Fruit fly (Drosophila melanogaster) whole organism, adult: Measurements from ENCODE around the gene CG34310.

Experiments
- CG11617 ChIP-seq: fragments of 200-800 bp; sonication (Bioruptor generic); optimal IDR thresholded peaks from 2 replicates; lab custom pipeline; 2017; ENCODE audit warnings: mild to moderate bottlenecking, missing biosample characterization, missing genetic modification reagents, missing genetic modification characterization
- CG12768 ChIP-seq: fragments of 200-800 bp; sonication (Bioruptor generic); optimal IDR thresholded peaks from 2 replicates; lab custom pipeline; 2017; ENCODE audit warnings: missing biosample characterization, missing genetic modification characterization, mild to moderate bottlenecking, moderate library complexity, missing genetic modification reagents
- CG14711 ChIP-seq: fragments of 200-800 bp; sonication (Bioruptor generic); optimal IDR thresholded peaks from 2 replicates; lab custom pipeline; 2018; ENCODE audit warnings: missing biosample characterization, mild to moderate bottlenecking, missing genetic modification characterization, moderate library complexity
- CG1620 ChIP-seq: fragments of 200-800 bp; sonication (Bioruptor generic); optimal IDR thresholded peaks from 2 replicates; lab custom pipeline; 2016; ENCODE audit warnings: missing biosample characterization, missing genetic modification characterization
- CG5204 ChIP-seq: fragments of 200-800 bp; sonication (Bioruptor generic); optimal IDR thresholded peaks from 2 replicates; lab custom pipeline; 2016; ENCODE audit warnings: missing biosample characterization, missing genetic modification characterization
- CG7045 ChIP-seq: fragments of 200-800 bp; sonication (Bioruptor generic); optimal IDR thresholded peaks from 2 replicates; lab custom pipeline; 2017; ENCODE audit warnings: missing biosample characterization, mild to moderate bottlenecking, missing genetic modification characterization
- CG7101 ChIP-seq: fragments of 200-800 bp; sonication (Bioruptor generic); optimal IDR thresholded peaks from 2 replicates; lab custom pipeline; 2018; ENCODE audit warnings: missing biosample characterization, mild to moderate bottlenecking, missing genetic modification characterization, moderate library complexity
- Clk ChIP-seq: fragments of 200-800 bp; sonication (Bioruptor generic); optimal IDR thresholded peaks from 2 replicates; lab custom pipeline; 2017; ENCODE audit warnings: missing biosample characterization, missing genetic modification characterization
- Crg-1 ChIP-seq: fragments of 200-800 bp; sonication (Bioruptor generic); optimal IDR thresholded peaks from 2 replicates; lab custom pipeline; 2016; ENCODE audit warnings: missing biosample characterization, missing genetic modification characterization
- Hr96 ChIP-seq: fragments of 200-800 bp; sonication (Bioruptor generic); optimal IDR thresholded peaks from 2 replicates; lab custom pipeline; 2016; ENCODE audit warnings: missing biosample characterization, missing genetic modification characterization
- Mnt ChIP-seq: fragments of 200-800 bp; sonication (Bioruptor generic); optimal IDR thresholded peaks from 2 replicates; lab custom pipeline; 2016; ENCODE audit warnings: missing biosample characterization, mild to moderate bottlenecking, missing genetic modification characterization
- bab1 ChIP-seq: fragments of 200-800 bp; sonication (Bioruptor generic); optimal IDR thresholded peaks from 3 replicates; lab custom pipeline; 2019; ENCODE audit warnings: missing biosample characterization, mild to moderate bottlenecking, missing genetic modification characterization, moderate library complexity
- cic ChIP-seq: fragments of 200-800 bp; sonication (Bioruptor generic); optimal IDR thresholded peaks from 2 replicates; lab custom pipeline; 2017; ENCODE audit warnings: missing biosample characterization, mild to moderate bottlenecking, missing genetic modification characterization, moderate library complexity
- cnc ChIP-seq, 2 experiments: fragments of >200 bp; optimal IDR thresholded peaks; 2 replicates each; lab custom pipeline; 2017
- kay ChIP-seq: fragments of 200-800 bp; sonication (Bioruptor generic); peaks from one replicate; lab custom pipeline; 2016; ENCODE audit warnings: missing biosample characterization, missing genetic modification characterization, borderline replicate concordance
- ovo ChIP-seq: fragments of 200-800 bp; sonication (Bioruptor generic); optimal IDR thresholded peaks from 2 replicates; lab custom pipeline; 2016; ENCODE audit warnings: missing biosample characterization, missing genetic modification characterization
- pad ChIP-seq: fragments of 200-800 bp; sonication (Bioruptor generic); optimal IDR thresholded peaks from 3 replicates; lab custom pipeline; 2017; ENCODE audit warnings: missing biosample characterization, missing genetic modification characterization, mild to moderate bottlenecking, moderate library complexity, missing genetic modification reagents
- tj ChIP-seq: fragments of 200-800 bp; sonication (Bioruptor generic); optimal IDR thresholded peaks from 3 replicates; lab custom pipeline; 2017; ENCODE audit warnings: missing biosample characterization, mild to moderate bottlenecking, missing genetic modification characterization, moderate library complexity
- toe ChIP-seq: fragments of 200-800 bp; sonication (Bioruptor generic); optimal IDR thresholded peaks from 2 replicates; lab custom pipeline; 2016; ENCODE audit warnings: missing biosample characterization, missing genetic modification characterization

CG34310 gene

dm6 chr2L:6693794-6694254, 30.4 kb downstream of the CG34310 start:
- TF ChIP-seq CG1620 (GFP tag; lab: Kevin White, UChicago) (no peak), CG11617 (GFP tag; lab: Kevin White, UChicago) (no peak), bab1 (GFP tag; lab: Kevin White, UChicago) (no peak), CG12768 (GFP tag; lab: Kevin White, UChicago) (no peak), ovo (GFP tag; lab: Kevin White, UChicago) (no peak), tj (GFP tag; lab: Kevin White, UChicago) (no peak), CG5204 (GFP tag; lab: Kevin White, UChicago) (no peak), CG7101 (tag; lab: Kevin White, UChicago) (no peak), CG7045 (GFP tag; lab: Kevin White, UChicago) (no peak)

dm6 chr2L:6696229-6696628, 32.8 kb downstream of the CG34310 start:
- TF ChIP-seq CG1620 (GFP tag; lab: Kevin White, UChicago) (no peak), tj (GFP tag; lab: Kevin White, UChicago) (no peak), cic (GFP tag; lab: Kevin White, UChicago) (no peak), Hr96 (GFP tag; lab: Kevin White, UChicago) (no peak), CG7045 (GFP tag; lab: Kevin White, UChicago) (no peak), Mnt (GFP tag; lab: Kevin White, UChicago) (no peak), CG12768 (GFP tag; lab: Kevin White, UChicago) (no peak), CG7101 (tag; lab: Kevin White, UChicago) (no peak), CG5204 (GFP tag; lab: Kevin White, UChicago) (no peak), ovo (GFP tag; lab: Kevin White, UChicago) (no peak), Crg-1 (GFP tag; lab: Kevin White, UChicago) (no peak), CG11617 (GFP tag; lab: Kevin White, UChicago) (no peak), bab1 (GFP tag; lab: Kevin White, UChicago) (no peak)

- no peak for TF ChIP-seq Hr96 (GFP tag; lab: Kevin White, UChicago)
- no peak for TF ChIP-seq CG5204 (GFP tag; lab: Kevin White, UChicago)
- TF ChIP-seq pad = no peak
- no peak for TF ChIP-seq Clk
- TF ChIP-seq CG1620 (GFP tag; lab: Kevin White, UChicago) = no peak
- no peak for TF ChIP-seq tj (GFP tag; lab: Kevin White, UChicago)
- no peak for TF ChIP-seq bab1 (GFP tag; lab: Kevin White, UChicago)
- TF ChIP-seq ovo (GFP tag; lab: Kevin White, UChicago) = no peak
- no peak for TF ChIP-seq CG12768 (GFP tag; lab: Kevin White, UChicago)
- TF ChIP-seq cnc (optimal IDR thresholded peaks at IDR 0.05; lab: Kevin White, UChicago) = no peak
- no peak for TF ChIP-seq CG7101 (tag; lab: Kevin White, UChicago)
Measured at dm6 chr2L:6698387-6698786, 34.9 kb downstream of the CG34310 start.

- TF ChIP-seq Crg-1 (GFP tag; lab: Kevin White, UChicago) = no peak
- no peak for TF ChIP-seq CG12768 (GFP tag; lab: Kevin White, UChicago)
- TF ChIP-seq Mnt (GFP tag; lab: Kevin White, UChicago) = no peak
- no peak for TF ChIP-seq toe
- no peak for TF ChIP-seq CG7101 (tag; lab: Kevin White, UChicago)
- no peak for TF ChIP-seq kay (GFP tag; lab: Kevin White, UChicago)
- no peak for TF ChIP-seq CG7045 (GFP tag; lab: Kevin White, UChicago)
- no peak for TF ChIP-seq bab1 (GFP tag; lab: Kevin White, UChicago)
- TF ChIP-seq Hr96 (GFP tag; lab: Kevin White, UChicago) = no peak
- TF ChIP-seq CG14711 = no peak
Measured at dm6 chr2L:6700742-6701141, 37.3 kb downstream of the CG34310 start.

dm6 chr2L:6701409-6702199, 38.1 kb downstream of the CG34310 start:
- TF ChIP-seq bab1 (GFP tag; lab: Kevin White, UChicago) (no peak), CG7101 (tag; lab: Kevin White, UChicago) (no peak), cic (GFP tag; lab: Kevin White, UChicago) (no peak), Hr96 (GFP tag; lab: Kevin White, UChicago) (no peak), cnc (optimal IDR thresholded peaks at IDR 0.05; lab: Kevin White, UChicago) (no peak), toe (no peak), CG14711 (no peak), ovo (GFP tag; lab: Kevin White, UChicago) (no peak), kay (GFP tag; lab: Kevin White, UChicago) (no peak), tj (GFP tag; lab: Kevin White, UChicago) (no peak), CG12768 (GFP tag; lab: Kevin White, UChicago) (no peak)

dm6 chr2L:6705081-6705480, 41.6 kb downstream of the CG34310 start:
- no peak for TF ChIP-seq tj (GFP tag; lab: Kevin White, UChicago)
- TF ChIP-seq ovo (GFP tag; lab: Kevin White, UChicago) = no peak
- TF ChIP-seq cic (GFP tag; lab: Kevin White, UChicago) = no peak
- TF ChIP-seq kay (GFP tag; lab: Kevin White, UChicago) = no peak
- TF ChIP-seq CG1620 (GFP tag; lab: Kevin White, UChicago) = no peak
- no peak for TF ChIP-seq bab1 (GFP tag; lab: Kevin White, UChicago)
- no peak for TF ChIP-seq CG5204 (GFP tag; lab: Kevin White, UChicago)
- no peak for TF ChIP-seq Hr96 (GFP tag; lab: Kevin White, UChicago)
- no peak for TF ChIP-seq Crg-1 (GFP tag; lab: Kevin White, UChicago)
- no peak for TF ChIP-seq CG12768 (GFP tag; lab: Kevin White, UChicago)
- no peak for TF ChIP-seq CG14711
